Fruit fly (Drosophila melanogaster): ENCODE results near the gene bc10.

- TF ChIP-seq CG14655 (GFP tag; optimal IDR thresholded peaks at IDR 0.05) (no peak), fd96Ca (GFP tag; IDR thresholded peaks at IDR 0.05) (no peak), CG8159 (tag; optimal IDR thresholded peaks at IDR 0.05) (no peak), CG9948 (tag; optimal IDR thresholded peaks at IDR 0.05) (no peak)
Observed at dm6 chr3L:5548524-5549084, 16.4 kb upstream of the bc10 start.
